Worm (Caenorhabditis elegans) whole organism, mixed stage, embryonic: Measurements from ENCODE around the gene sdz-13.

Experiments
- M03D4.4 ChIP-seq: sonication (generic microtip); optimal IDR thresholded peaks from 2 replicates; lab custom pipeline; 2017; ENCODE audit warnings: mild to moderate bottlenecking, missing genetic modification characterization, missing compliant biosample characterization
- bed-3 ChIP-seq: fragments of 200-800 bp; sonication (Bioruptor generic); optimal IDR thresholded peaks from 3 replicates; lab custom pipeline; 2018; ENCODE audit warnings: mild to moderate bottlenecking, missing genetic modification characterization, moderate library complexity, missing compliant biosample characterization
- blmp-1 ChIP-seq: fragments of 150-350 bp; optimal IDR thresholded peaks from 2 replicates; lab custom pipeline; 2014; ENCODE audit warnings: missing biosample characterization, missing genetic modification characterization
- ceh-39 ChIP-seq: fragments of 150-350 bp; optimal IDR thresholded peaks from 2 replicates; lab custom pipeline; 2014; ENCODE audit warnings: missing biosample characterization, missing genetic modification characterization
- ceh-43 ChIP-seq: fragments of 200-800 bp; sonication (Bioruptor generic); optimal IDR thresholded peaks from 2 replicates; lab custom pipeline; 2018; ENCODE audit warnings: mild to moderate bottlenecking, missing genetic modification characterization, moderate library complexity, missing compliant biosample characterization
- ceh-83 ChIP-seq: fragments of 200-800 bp; sonication (Bioruptor generic); optimal IDR thresholded peaks from 2 replicates; lab custom pipeline; 2018; ENCODE audit warnings: mild to moderate bottlenecking, missing genetic modification characterization, missing compliant biosample characterization
- ces-1 ChIP-seq: fragments of 150-350 bp; optimal IDR thresholded peaks from 2 replicates; lab custom pipeline; 2014; ENCODE audit warnings: missing biosample characterization, missing genetic modification reagents, missing genetic modification characterization
- cnd-1 ChIP-seq: fragments of 200-800 bp; sonication (Bioruptor generic); optimal IDR thresholded peaks from 2 replicates; lab custom pipeline; 2018; ENCODE audit warnings: mild to moderate bottlenecking, missing genetic modification characterization, missing compliant biosample characterization
- drap-1 ChIP-seq: fragments of 200-800 bp; sonication (Bioruptor generic); optimal IDR thresholded peaks from 3 replicates; lab custom pipeline; 2018; ENCODE audit warnings: mild to moderate bottlenecking, missing genetic modification characterization, missing compliant biosample characterization
- elt-1 ChIP-seq: sonication (generic microtip); optimal IDR thresholded peaks from 2 replicates; lab custom pipeline; 2017; ENCODE audit warnings: missing genetic modification characterization, mild to moderate bottlenecking, missing compliant biosample characterization, antibody characterized with exemption, moderate library complexity, borderline replicate concordance; ENCODE audit not compliant: insufficient read depth
- elt-3 ChIP-seq: fragments of 150-350 bp; optimal IDR thresholded peaks from 2 replicates; lab custom pipeline; 2014; ENCODE audit warnings: missing biosample characterization, missing genetic modification characterization
- flh-1 ChIP-seq: fragments of 200-800 bp; sonication (Bioruptor generic); optimal IDR thresholded peaks from 2 replicates; lab custom pipeline; 2018; ENCODE audit warnings: mild to moderate bottlenecking, missing genetic modification characterization, moderate library complexity, missing compliant biosample characterization
- ham-2 ChIP-seq: fragments of 200-800 bp; sonication (Bioruptor generic); optimal IDR thresholded peaks from 2 replicates; lab custom pipeline; 2018; ENCODE audit warnings: mild to moderate bottlenecking, missing genetic modification characterization, missing compliant biosample characterization
- hlh-1 ChIP-seq: fragments of 150-350 bp; optimal IDR thresholded peaks from 2 replicates; lab custom pipeline; 2014; ENCODE audit warnings: missing biosample characterization, missing genetic modification reagents, missing genetic modification characterization
- lin-13 ChIP-seq: fragments of 150-350 bp; optimal IDR thresholded peaks from 2 replicates; lab custom pipeline; 2014; ENCODE audit warnings: missing biosample characterization, missing genetic modification characterization
- lin-32 ChIP-seq: fragments of 200-800 bp; sonication (Bioruptor generic); optimal IDR thresholded peaks from 2 replicates; lab custom pipeline; 2018; ENCODE audit warnings: mild to moderate bottlenecking, missing genetic modification characterization, missing compliant biosample characterization
- lsy-2 ChIP-seq: fragments of 150-350 bp; optimal IDR thresholded peaks from 2 replicates; lab custom pipeline; 2014; ENCODE audit warnings: missing biosample characterization, missing genetic modification characterization
- mab-5 ChIP-seq: fragments of 150-350 bp; optimal IDR thresholded peaks from 2 replicates; lab custom pipeline; 2014; ENCODE audit warnings: missing biosample characterization, missing genetic modification characterization
- mep-1 ChIP-seq: fragments of 150-350 bp; optimal IDR thresholded peaks from 2 replicates; lab custom pipeline; 2017; ENCODE audit warnings: missing biosample characterization, missing genetic modification reagents, missing genetic modification characterization, inconsistent platforms
- mls-2 ChIP-seq: sonication (generic microtip); optimal IDR thresholded peaks from 2 replicates; lab custom pipeline; 2016; ENCODE audit warnings: mild to moderate bottlenecking, missing genetic modification characterization, moderate library complexity, missing compliant biosample characterization
- nhr-12 ChIP-seq: fragments of 150-350 bp; optimal IDR thresholded peaks from 2 replicates; lab custom pipeline; 2014; ENCODE audit warnings: missing biosample characterization, missing genetic modification characterization
- nhr-2 ChIP-seq: fragments of 150-350 bp; optimal IDR thresholded peaks from 2 replicates; lab custom pipeline; 2014; ENCODE audit warnings: missing biosample characterization, missing genetic modification characterization
- nhr-237 ChIP-seq: fragments of 150-350 bp; optimal IDR thresholded peaks from 2 replicates; lab custom pipeline; 2014; ENCODE audit warnings: missing biosample characterization, missing genetic modification characterization
- nhr-28 ChIP-seq: fragments of 150-350 bp; optimal IDR thresholded peaks from 2 replicates; lab custom pipeline; 2014; ENCODE audit warnings: missing biosample characterization, missing genetic modification characterization
- nhr-76 ChIP-seq: sonication (generic microtip); optimal IDR thresholded peaks from 2 replicates; lab custom pipeline; 2017; ENCODE audit warnings: missing biosample characterization, missing genetic modification characterization
- pha-4 ChIP-seq: fragments of 150-350 bp; optimal IDR thresholded peaks from 2 replicates; lab custom pipeline; 2018; ENCODE audit warnings: missing biosample characterization, missing genetic modification reagents, missing genetic modification characterization
- sem-2 ChIP-seq: fragments of 200-800 bp; sonication (Bioruptor generic); optimal IDR thresholded peaks from 2 replicates; lab custom pipeline; 2018; ENCODE audit warnings: mild to moderate bottlenecking, missing genetic modification characterization, missing compliant biosample characterization
- snpc-4 ChIP-seq: fragments of 150-350 bp; optimal IDR thresholded peaks from 2 replicates; lab custom pipeline; 2014; ENCODE audit warnings: missing biosample characterization, missing genetic modification characterization
- sptf-1 ChIP-seq: sonication (generic microtip); optimal IDR thresholded peaks from 2 replicates; lab custom pipeline; 2017; ENCODE audit warnings: mild to moderate bottlenecking, missing genetic modification characterization, moderate library complexity, missing compliant biosample characterization
- tbx-8 ChIP-seq: fragments of 200-800 bp; sonication (Bioruptor generic); optimal IDR thresholded peaks from 2 replicates; lab custom pipeline; 2018; ENCODE audit warnings: mild to moderate bottlenecking, missing genetic modification characterization, moderate library complexity, missing compliant biosample characterization
- unc-120 ChIP-seq: sonication (generic microtip); optimal IDR thresholded peaks from 2 replicates; lab custom pipeline; 2017; ENCODE audit warnings: missing genetic modification characterization, missing compliant biosample characterization; ENCODE audit not compliant: poor library complexity, severe bottlenecking
- unc-39 ChIP-seq: fragments of 150-350 bp; optimal IDR thresholded peaks from 2 replicates; lab custom pipeline; 2014; ENCODE audit warnings: missing biosample characterization, missing genetic modification characterization
- unc-62 ChIP-seq: fragments of 150-350 bp; optimal IDR thresholded peaks from 2 replicates; lab custom pipeline; 2014; ENCODE audit warnings: missing biosample characterization, missing genetic modification reagents, missing genetic modification characterization
- zip-8 ChIP-seq: fragments of 150-350 bp; optimal IDR thresholded peaks from 2 replicates; lab custom pipeline; 2014; ENCODE audit warnings: missing biosample characterization, missing genetic modification characterization
- ztf-11 ChIP-seq: fragments of 150-350 bp; optimal IDR thresholded peaks from 2 replicates; lab custom pipeline; 2014; ENCODE audit warnings: missing biosample characterization, missing genetic modification characterization

Gene sdz-13

DNA sequence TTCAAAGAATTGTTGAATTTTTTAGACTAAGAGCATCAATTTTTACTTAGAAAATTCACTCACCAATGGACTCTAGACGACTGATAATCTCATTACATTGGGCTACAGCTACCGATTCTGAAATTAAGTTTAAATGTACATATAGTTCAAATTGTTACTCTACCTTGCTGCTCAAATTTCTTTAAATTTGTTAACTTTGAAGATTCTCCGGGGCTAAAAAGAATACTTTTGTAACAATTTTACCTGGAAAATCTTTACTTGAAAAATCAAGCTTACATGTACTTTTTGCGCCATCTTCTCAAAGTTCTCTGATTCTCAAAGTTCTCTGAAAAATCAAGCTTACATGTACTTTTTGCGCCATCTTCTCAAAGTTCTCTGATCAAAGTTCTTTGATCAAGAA is at the start of gene sdz-13:
Gene sdz-13 (minus strand): TSS at position 101 of the 400 bp plus-strand sequence.
- TF ChIP-seq snpc-4 (tag; lab: Kevin White, UChicago) (no peak), ceh-83 (GFP tag; lab: Kevin White, UChicago) (no peak), sem-2 (GFP tag; lab: Kevin White, UChicago) (no peak), unc-120 (tag; lab: Kevin White, UChicago) (no peak), drap-1 (GFP tag; lab: Kevin White, UChicago) (no peak), elt-1 (tag; lab: Kevin White, UChicago) (no peak), unc-62 (GFP tag; lab: Kevin White, UChicago) (no peak), nhr-28 (tag; lab: Kevin White, UChicago) (no peak), lin-32 (GFP tag; lab: Kevin White, UChicago) (no peak), ceh-39 (no peak), nhr-12 (tag; lab: Kevin White, UChicago) (no peak), nhr-2 (tag; lab: Kevin White, UChicago) (no peak), mep-1 (no peak), lin-13 (tag; lab: Kevin White, UChicago) (no peak), cnd-1 (tag; lab: Kevin White, UChicago) (no peak), blmp-1 (tag; lab: Kevin White, UChicago) (no peak), nhr-237 (tag; lab: Kevin White, UChicago) (no peak), tbx-8 (GFP tag; lab: Kevin White, UChicago) (no peak)

DNA sequence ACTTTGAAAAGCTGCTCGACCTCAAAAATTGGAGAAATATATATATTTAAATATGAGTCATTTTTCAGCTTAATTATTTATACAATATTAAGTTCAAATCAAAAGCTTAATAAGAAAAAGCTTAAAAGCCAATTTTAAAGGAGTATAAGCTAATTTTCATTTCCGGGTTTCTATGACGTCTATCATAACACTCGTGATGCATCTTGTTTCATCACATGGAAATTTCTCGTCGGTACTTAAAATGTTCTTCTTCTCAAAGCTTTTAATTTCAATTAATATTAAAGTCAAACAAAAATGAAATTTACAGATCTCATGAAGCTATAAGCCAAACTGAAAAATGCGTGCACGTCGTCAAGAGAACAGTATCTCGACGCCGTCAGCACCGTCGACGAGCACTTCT is 40.3 kb upstream of the sdz-13 start, which contains the start of gene rbr-2:
Gene rbr-2 (plus strand): TSS at position 301 of the 400 bp plus-strand sequence.
- TF ChIP-seq nhr-237 (tag; lab: Kevin White, UChicago): no peak
- TF ChIP-seq unc-120 (tag; lab: Kevin White, UChicago): no peak
- TF ChIP-seq blmp-1 (tag; lab: Kevin White, UChicago): no peak
- TF ChIP-seq tbx-8 (GFP tag; lab: Kevin White, UChicago): no peak
- TF ChIP-seq ceh-83 (GFP tag; lab: Kevin White, UChicago): no peak
- no peak for TF ChIP-seq ham-2 (GFP tag; lab: Kevin White, UChicago)
- no peak for TF ChIP-seq lin-32 (GFP tag; lab: Kevin White, UChicago)
- TF ChIP-seq elt-3 (tag; lab: Kevin White, UChicago): no peak
- TF ChIP-seq nhr-2 (tag; lab: Kevin White, UChicago): no peak
- TF ChIP-seq drap-1 (GFP tag; lab: Kevin White, UChicago): no peak
- TF ChIP-seq sem-2 (GFP tag; lab: Kevin White, UChicago): no peak
- TF ChIP-seq cnd-1 (tag; lab: Kevin White, UChicago): no peak

DNA sequence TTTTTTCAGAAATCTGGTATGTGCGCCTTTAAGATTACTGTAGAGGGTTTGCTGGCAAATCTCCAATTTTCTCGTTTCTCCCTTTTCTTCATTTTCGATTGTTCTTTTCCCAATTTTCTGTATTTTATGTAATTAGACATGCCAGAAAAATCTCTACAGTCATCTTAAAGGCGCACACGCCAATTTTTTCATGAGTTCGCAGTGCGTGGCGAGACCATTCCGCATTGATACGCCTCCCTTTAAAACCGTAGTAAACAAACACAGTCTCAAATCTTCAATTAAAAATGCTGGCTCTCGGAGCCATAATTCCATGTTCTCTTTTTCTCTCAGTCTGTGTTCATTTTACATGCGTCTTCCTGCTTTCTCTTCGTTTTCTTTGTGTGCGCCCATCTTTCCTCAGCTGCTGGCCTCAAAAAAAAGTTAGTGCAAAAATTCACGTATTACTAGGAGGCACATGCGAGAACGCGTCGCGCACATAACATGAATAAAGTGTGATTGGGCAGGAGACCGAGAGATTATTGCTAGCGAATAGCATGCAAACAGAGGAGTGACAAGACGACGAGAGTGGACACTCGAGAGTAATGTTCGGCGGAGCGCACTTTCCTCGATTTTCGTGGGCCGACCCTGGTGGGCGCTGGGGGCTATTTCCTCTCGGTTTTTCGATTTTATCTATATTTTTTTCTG is 39.6 kb upstream of the sdz-13 start:
- TF ChIP-seq nhr-2 (tag; lab: Kevin White, UChicago): no peak
- no peak for TF ChIP-seq nhr-76
- TF ChIP-seq sptf-1 (tag; lab: Kevin White, UChicago): no peak
- TF ChIP-seq blmp-1 (tag; lab: Kevin White, UChicago): no peak
- no peak for TF ChIP-seq snpc-4 (tag; lab: Kevin White, UChicago)
- no peak for TF ChIP-seq mab-5 (tag; lab: Kevin White, UChicago)
- TF ChIP-seq flh-1 (GFP tag; lab: Kevin White, UChicago): no peak
- no peak for TF ChIP-seq nhr-12 (tag; lab: Kevin White, UChicago)
- no peak for TF ChIP-seq lin-13 (tag; lab: Kevin White, UChicago)
- no peak for TF ChIP-seq unc-39 (tag; lab: Kevin White, UChicago)
- peak; percentile 30 for TF ChIP-seq M03D4.4
- TF ChIP-seq unc-120 (tag; lab: Kevin White, UChicago): peak; percentile 13
- TF ChIP-seq ham-2 (GFP tag; lab: Kevin White, UChicago): no peak
- TF ChIP-seq cnd-1 (tag; lab: Kevin White, UChicago): no peak
- TF ChIP-seq unc-62 (GFP tag; lab: Kevin White, UChicago): peak; percentile 14
- no peak for TF ChIP-seq ceh-43
- no peak for TF ChIP-seq ceh-83 (GFP tag; lab: Kevin White, UChicago)
- peak; percentile 45 for TF ChIP-seq hlh-1 (tag; lab: Kevin White, UChicago)
- TF ChIP-seq elt-1 (tag; lab: Kevin White, UChicago): peak; percentile 27
- TF ChIP-seq nhr-237 (tag; lab: Kevin White, UChicago): peak; percentile 20
- TF ChIP-seq pha-4 (tag; lab: Kevin White, UChicago): peak; percentile 39
- TF ChIP-seq drap-1 (GFP tag; lab: Kevin White, UChicago): no peak
- TF ChIP-seq sem-2 (GFP tag; lab: Kevin White, UChicago): no peak
- no peak for TF ChIP-seq lin-32 (GFP tag; lab: Kevin White, UChicago)
- no peak for TF ChIP-seq elt-3 (tag; lab: Kevin White, UChicago)
- peak; percentile 40 for TF ChIP-seq mep-1
- TF ChIP-seq ceh-39: peak; percentile 32
- peak; percentile 21 for TF ChIP-seq lsy-2 (tag; lab: Kevin White, UChicago)
- TF ChIP-seq bed-3: no peak
- no peak for TF ChIP-seq zip-8 (tag; lab: Kevin White, UChicago)
- TF ChIP-seq tbx-8 (GFP tag; lab: Kevin White, UChicago): no peak
- TF ChIP-seq ztf-11 (tag; lab: Kevin White, UChicago): no peak
- peak; percentile 48 for TF ChIP-seq mls-2 (tag; lab: Kevin White, UChicago)
- TF ChIP-seq nhr-28 (tag; lab: Kevin White, UChicago): no peak
- peak; percentile 79 for TF ChIP-seq ces-1 (GFP tag; lab: Kevin White, UChicago)
- TF ChIP-seq, all 35 proteins: peak for 12
